Worm (Caenorhabditis elegans) whole organism, L4 larva: Measurements from ENCODE around the gene ttr-59.

ENCODE experiments used
- F37D6.2 ChIP-seq: sonication (generic microtip); optimal IDR thresholded peaks from 2 replicates; lab custom pipeline; 2016; ENCODE audit warnings: mild to moderate bottlenecking, missing genetic modification characterization, missing compliant biosample characterization
- F44E2.7 ChIP-seq: fragments of 200-800 bp; sonication (Bioruptor generic); IDR thresholded peaks from 2 replicates; pipeline ENCODE4 v2.1.2; 2022; ENCODE audit warnings: missing genetic modification characterization, missing compliant biosample characterization
- R02D3.7 ChIP-seq: fragments of 150-350 bp; sonication (generic microtip); optimal IDR thresholded peaks from 3 replicates; lab custom pipeline; 2014; ENCODE audit warnings: missing biosample characterization, missing genetic modification characterization
- T20F7.1 ChIP-seq: fragments of 200-800 bp; sonication (Bioruptor generic); optimal IDR thresholded peaks from 2 replicates; lab custom pipeline; 2018; ENCODE audit warnings: mild to moderate bottlenecking, missing genetic modification characterization, missing compliant biosample characterization
- ama-1 ChIP-seq: fragments of 150-350 bp; optimal IDR thresholded peaks from 2 replicates; lab custom pipeline; 2014; ENCODE audit warnings: inconsistent platforms, mixed read lengths
- attf-4 ChIP-seq: sonication (generic microtip); optimal IDR thresholded peaks from 3 replicates; lab custom pipeline; 2017; ENCODE audit warnings: missing biosample characterization, missing genetic modification characterization
- ceh-28 ChIP-seq: fragments of 150-350 bp; optimal IDR thresholded peaks from 2 replicates; lab custom pipeline; 2014; ENCODE audit warnings: missing biosample characterization, missing genetic modification reagents, missing genetic modification characterization
- ceh-32 ChIP-seq: sonication (generic microtip); optimal IDR thresholded peaks from 2 replicates; lab custom pipeline; 2016; ENCODE audit warnings: mild to moderate bottlenecking, missing genetic modification characterization, missing compliant biosample characterization; ENCODE audit not compliant: poor library complexity
- ceh-62 ChIP-seq: sonication (generic microtip); optimal IDR thresholded peaks from 2 replicates; lab custom pipeline; 2017; ENCODE audit warnings: missing biosample characterization, missing genetic modification characterization
- ces-1 ChIP-seq: fragments of 150-350 bp; sonication (generic microtip); optimal IDR thresholded peaks from 4 replicates; lab custom pipeline; 2014; ENCODE audit warnings: missing biosample characterization, missing genetic modification reagents, missing genetic modification characterization
- cey-2 ChIP-seq: sonication (generic microtip); optimal IDR thresholded peaks from 3 replicates; lab custom pipeline; 2017; ENCODE audit warnings: missing genetic modification characterization, mild to moderate bottlenecking, missing compliant biosample characterization, antibody characterized with exemption, borderline replicate concordance; ENCODE audit not compliant: insufficient read depth
- daf-12 ChIP-seq: fragments of 150-350 bp; optimal IDR thresholded peaks from 2 replicates; lab custom pipeline; 2014; ENCODE audit warnings: missing biosample characterization, missing genetic modification reagents, missing genetic modification characterization
- daf-16 ChIP-seq, 3 experiments: sonication (generic microtip); optimal IDR thresholded peaks; 2 replicates each; lab custom pipeline; 2016 to 2017; ENCODE audit warnings: missing genetic modification characterization in 3 of 3, missing genetic modification reagents in 3 of 3, mild to moderate bottlenecking in 2 of 3, missing compliant biosample characterization in 2 of 3, missing biosample characterization in 1 of 3, moderate library complexity in 1 of 3
- daf-19 ChIP-seq: fragments of 200-800 bp; sonication (Bioruptor generic); conservative IDR thresholded peaks from 2 replicates; pipeline ENCODE4 v1.3.6; 2022; ENCODE audit warnings: missing genetic modification characterization, missing compliant biosample characterization
- dpl-1 ChIP-seq: fragments of 150-350 bp; optimal IDR thresholded peaks from 2 replicates; lab custom pipeline; 2014; ENCODE audit warnings: missing biosample characterization, missing genetic modification reagents, missing genetic modification characterization
- egl-27 ChIP-seq: sonication (generic microtip); optimal IDR thresholded peaks from 3 replicates; lab custom pipeline; 2017; ENCODE audit warnings: missing biosample characterization, missing genetic modification reagents, missing genetic modification characterization
- egl-43 ChIP-seq: fragments of 200-800 bp; sonication (Bioruptor generic); IDR thresholded peaks from 2 replicates; pipeline ENCODE4 v1.3.6; 2022; ENCODE audit warnings: missing genetic modification reagents, missing genetic modification characterization, missing compliant biosample characterization
- fkh-10 ChIP-seq: fragments of 150-350 bp; optimal IDR thresholded peaks from 2 replicates; lab custom pipeline; 2014; ENCODE audit warnings: missing biosample characterization, missing genetic modification reagents, missing genetic modification characterization
- hif-1 ChIP-seq, 2 experiments: sonication (generic microtip); optimal IDR thresholded peaks; 2 replicates each; lab custom pipeline; 2016 to 2017; ENCODE audit warnings: missing compliant biosample characterization in 2 of 2, missing genetic modification characterization in 2 of 2, missing genetic modification reagents in 2 of 2, missing genotype in 2 of 2, mild to moderate bottlenecking in 1 of 2
- hmg-1.1 ChIP-seq: fragments of 200-800 bp; sonication (Bioruptor generic); IDR thresholded peaks from 2 replicates; pipeline ENCODE4 v1.3.6; 2022; ENCODE audit warnings: missing genetic modification reagents, missing genetic modification characterization, missing compliant biosample characterization
- lin-13 ChIP-seq: fragments of 150-350 bp; optimal IDR thresholded peaks from 2 replicates; lab custom pipeline; 2014; ENCODE audit warnings: missing biosample characterization, missing genetic modification reagents, missing genetic modification characterization
- lin-29 ChIP-seq: fragments of 200-800 bp; sonication (Bioruptor generic); IDR thresholded peaks from 2 replicates; pipeline ENCODE4 v1.3.6; 2022; ENCODE audit warnings: missing genetic modification reagents, missing genetic modification characterization, missing compliant biosample characterization
- lin-39 ChIP-seq: fragments of 150-350 bp; optimal IDR thresholded peaks from 2 replicates; lab custom pipeline; 2014; ENCODE audit warnings: missing biosample characterization, missing genetic modification reagents, missing genetic modification characterization
- lsy-2 ChIP-seq, 2 experiments: fragments of 150-350 bp in 1 of 2; sonication (generic microtip) in 1 of 2; optimal IDR thresholded peaks; 2 replicates each; lab custom pipeline; 2014 to 2017; ENCODE audit warnings: missing biosample characterization in 2 of 2, missing genetic modification characterization in 2 of 2
- madf-9 ChIP-seq: fragments of 200-800 bp; sonication (Bioruptor generic); conservative IDR thresholded peaks from 2 replicates; pipeline ENCODE4 v1.3.6; 2022; ENCODE audit warnings: missing genetic modification reagents, missing genetic modification characterization, missing compliant biosample characterization
- mdl-1 ChIP-seq, 2 experiments: fragments of 150-350 bp in 1 of 2; sonication (generic microtip) in 1 of 2; optimal IDR thresholded peaks; 2 replicates each; lab custom pipeline; 2014 to 2017; ENCODE audit warnings: missing biosample characterization in 2 of 2, missing genetic modification characterization in 2 of 2
- mxl-2 ChIP-seq: fragments of 200-800 bp; sonication (Bioruptor generic); conservative IDR thresholded peaks from 2 replicates; pipeline ENCODE4 v1.3.6; 2022; ENCODE audit warnings: missing genetic modification reagents, missing genetic modification characterization, missing compliant biosample characterization
- nhr-10 ChIP-seq: fragments of 150-350 bp; optimal IDR thresholded peaks from 2 replicates; lab custom pipeline; 2014; ENCODE audit warnings: missing biosample characterization, missing genetic modification characterization
- nhr-111 ChIP-seq: fragments of 200-800 bp; sonication (Bioruptor generic); optimal IDR thresholded peaks from 2 replicates; lab custom pipeline; 2018; ENCODE audit warnings: mild to moderate bottlenecking, missing genetic modification characterization, missing compliant biosample characterization
- nhr-237 ChIP-seq: sonication (generic microtip); optimal IDR thresholded peaks from 2 replicates; lab custom pipeline; 2017; ENCODE audit warnings: missing biosample characterization, missing genetic modification characterization
- nhr-25 ChIP-seq: sonication (generic microtip); optimal IDR thresholded peaks from 2 replicates; lab custom pipeline; 2017; ENCODE audit warnings: missing genetic modification characterization, mild to moderate bottlenecking, missing compliant biosample characterization, antibody characterized with exemption, moderate library complexity, borderline replicate concordance; ENCODE audit not compliant: insufficient read depth
- nhr-41 ChIP-seq: fragments of 200-800 bp; sonication (Bioruptor generic); IDR thresholded peaks from 2 replicates; pipeline ENCODE4 v1.3.6; 2022; ENCODE audit warnings: missing genetic modification reagents, missing genetic modification characterization, missing compliant biosample characterization
- nhr-42 ChIP-seq: fragments of 200-800 bp; sonication (Bioruptor generic); IDR thresholded peaks from 2 replicates; pipeline ENCODE4 v1.3.6; 2022; ENCODE audit warnings: missing genetic modification characterization, missing compliant biosample characterization
- nhr-76 ChIP-seq: fragments of 150-350 bp; optimal IDR thresholded peaks from 2 replicates; lab custom pipeline; 2014; ENCODE audit warnings: missing biosample characterization, missing genetic modification characterization
- pha-4 ChIP-seq, 2 experiments: fragments of 150-350 bp in 1 of 2; fragments of 200-800 bp in 1 of 2; sonication (Bioruptor generic) in 1 of 2; IDR thresholded peaks in 1 of 2; optimal IDR thresholded peaks in 1 of 2; 2 replicates each; pipeline versions ENCODE4 v1.3.6 to Lab custom; 2014 to 2022; ENCODE audit warnings: missing genetic modification characterization in 2 of 2, missing genetic modification reagents in 2 of 2, missing biosample characterization in 1 of 2, missing compliant biosample characterization in 1 of 2
- pqm-1 ChIP-seq: sonication (generic microtip); optimal IDR thresholded peaks from 2 replicates; lab custom pipeline; 2017; ENCODE audit warnings: missing biosample characterization, missing genetic modification characterization
- sdz-12 ChIP-seq: fragments of 200-800 bp; sonication (Bioruptor generic); optimal IDR thresholded peaks from 2 replicates; lab custom pipeline; 2018; ENCODE audit warnings: mild to moderate bottlenecking, missing genetic modification characterization, missing compliant biosample characterization
- set-16 ChIP-seq: fragments of 200-800 bp; sonication (Bioruptor generic); IDR thresholded peaks from 2 replicates; pipeline ENCODE4 v1.3.6; 2022; ENCODE audit warnings: missing genetic modification reagents, missing genetic modification characterization, missing compliant biosample characterization
- snpc-1.2 ChIP-seq: fragments of 200-800 bp; sonication (Bioruptor generic); IDR thresholded peaks from 2 replicates; pipeline ENCODE4 v1.3.6; 2022; ENCODE audit warnings: missing genetic modification reagents, missing genetic modification characterization, missing compliant biosample characterization
- spr-1 ChIP-seq: sonication (generic microtip); optimal IDR thresholded peaks from 2 replicates; lab custom pipeline; 2016; ENCODE audit warnings: mild to moderate bottlenecking, missing genetic modification characterization, missing compliant biosample characterization
- spr-3 ChIP-seq: fragments of 200-800 bp; sonication (Bioruptor generic); optimal IDR thresholded peaks from 2 replicates; lab custom pipeline; 2018; ENCODE audit warnings: mild to moderate bottlenecking, missing genetic modification characterization, missing compliant biosample characterization
- tag-97 ChIP-seq: fragments of 200-800 bp; sonication (Bioruptor generic); IDR thresholded peaks from 2 replicates; pipeline ENCODE4 v1.3.6; 2022; ENCODE audit warnings: missing genetic modification characterization, missing compliant biosample characterization
- unc-62 ChIP-seq, 3 experiments: fragments of 150-350 bp in 1 of 3; sonication (generic microtip); optimal IDR thresholded peaks in 2 of 3; peaks in 1 of 3; 1 replicate in 1 of 3; 2 replicates in 2 of 3; lab custom pipeline; 2014 to 2017; ENCODE audit warnings: missing biosample characterization in 3 of 3, missing genetic modification characterization in 3 of 3, missing genetic modification reagents in 3 of 3, missing genotype in 1 of 3
- vab-7 ChIP-seq: fragments of 200-800 bp; sonication (Bioruptor generic); IDR thresholded peaks from 2 replicates; pipeline ENCODE4 v1.3.6; 2022; ENCODE audit warnings: missing genetic modification reagents, missing genetic modification characterization, missing compliant biosample characterization
- zfp-2 ChIP-seq: sonication (generic microtip); optimal IDR thresholded peaks from 2 replicates; lab custom pipeline; 2016; ENCODE audit warnings: mild to moderate bottlenecking, missing genetic modification characterization, missing compliant biosample characterization
- zfp-3 ChIP-seq: fragments of 200-800 bp; sonication (Bioruptor generic); conservative IDR thresholded peaks from 2 replicates; pipeline ENCODE4 v1.3.6; 2022; ENCODE audit warnings: missing genetic modification reagents, missing genetic modification characterization, missing compliant biosample characterization
- ztf-11 ChIP-seq: fragments of 150-350 bp; optimal IDR thresholded peaks from 2 replicates; lab custom pipeline; 2014; ENCODE audit warnings: missing biosample characterization, missing genetic modification characterization
- ztf-7 ChIP-seq: fragments of 150-350 bp; optimal IDR thresholded peaks from 2 replicates; lab custom pipeline; 2014; ENCODE audit warnings: missing biosample characterization, missing genetic modification characterization

The ttr-59 gene

DNA sequence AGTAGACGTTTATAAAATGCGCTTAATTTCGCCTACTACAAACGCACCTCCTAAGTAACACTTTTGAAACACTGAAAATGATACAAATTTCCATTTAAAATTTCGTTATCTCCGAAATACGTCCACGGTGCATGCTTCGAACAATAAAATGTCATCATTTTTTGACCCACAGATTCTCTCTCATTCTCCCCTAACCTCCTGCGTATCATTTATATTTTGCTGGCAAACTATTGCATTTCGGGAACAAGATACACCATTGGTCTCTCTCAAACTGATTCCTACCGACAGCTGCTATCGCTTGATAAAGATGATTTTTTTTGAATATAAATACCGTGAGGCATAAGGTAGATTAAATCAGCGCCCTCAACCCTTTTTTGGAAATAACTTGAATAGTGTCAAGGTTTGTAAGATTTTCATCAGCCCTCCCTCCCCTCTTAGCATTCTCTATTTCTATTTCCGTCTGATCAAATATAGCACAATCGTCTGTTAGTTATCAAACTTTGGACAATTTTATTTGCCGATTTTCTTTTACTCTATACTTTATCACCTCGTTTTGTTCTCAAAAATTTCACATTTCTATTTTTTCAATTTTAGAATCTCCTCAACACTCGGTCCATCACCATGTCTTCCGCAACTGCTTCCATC lies 11.4 kb downstream of the ttr-59 start, which contains the start of gene C07D8.6 (continued):
- no peak for TF ChIP-seq ztf-11 (tag; lab: Kevin White, UChicago)
- TF ChIP-seq R02D3.7 (tag; lab: Kevin White, UChicago) = no peak
- TF ChIP-seq nhr-76 (tag; lab: Kevin White, UChicago) = no peak
- no peak for TF ChIP-seq spr-3 (GFP tag; lab: Kevin White, UChicago)
- no peak for TF ChIP-seq tag-97 (GFP tag; lab: Robert Waterston, UW)
- no peak for TF ChIP-seq lin-29 (GFP tag; lab: Robert Waterston, UW)
- no peak for TF ChIP-seq nhr-111 (GFP tag; lab: Kevin White, UChicago)
- TF ChIP-seq nhr-10 (tag; lab: Kevin White, UChicago) = no peak
- no peak for TF ChIP-seq egl-27
- no peak for TF ChIP-seq vab-7
- TF ChIP-seq F37D6.2 (tag; lab: Kevin White, UChicago) = no peak
- peak in 1 of 2 experiments; percentile 60 for TF ChIP-seq daf-16 (GFP tag; optimal IDR thresholded peaks at IDR 0.05; lab: Kevin White, UChicago)
- peak; percentile 87 for TF ChIP-seq daf-16 (tag; optimal IDR thresholded peaks at IDR 0.05; lab: Kevin White, UChicago)
- TF ChIP-seq daf-12 = no peak
- TF ChIP-seq cey-2 (tag; lab: Kevin White, UChicago) = no peak
- no peak for TF ChIP-seq snpc-1.2 (GFP tag; lab: Robert Waterston, UW)
- TF ChIP-seq unc-62 (GFP tag; optimal IDR thresholded peaks at IDR 0.05 in 1 of 2; lab: Kevin White, UChicago) = peak in 1 of 2 experiments; percentile 28
- no peak for TF ChIP-seq unc-62 (tag; optimal IDR thresholded peaks at IDR 0.05; lab: Kevin White, UChicago)
- no peak for TF ChIP-seq mxl-2 (GFP tag; lab: Robert Waterston, UW)
- TF ChIP-seq F44E2.7 (GFP tag; lab: Robert Waterston, UW) = no peak
- peak; percentile 36; the same call in 1 of the 2 replicates for TF ChIP-seq nhr-41
- TF ChIP-seq ceh-62 (tag; lab: Kevin White, UChicago) = no peak
- TF ChIP-seq egl-43 (GFP tag; lab: Robert Waterston, UW) = no peak
- no peak for TF ChIP-seq ces-1 (GFP tag; lab: Kevin White, UChicago)
- TF ChIP-seq pha-4 (GFP tag; IDR thresholded peaks at IDR 0.05; lab: Robert Waterston, UW) = no peak
- no peak for TF ChIP-seq pha-4 (tag; optimal IDR thresholded peaks at IDR 0.05; lab: Kevin White, UChicago)
- no peak for TF ChIP-seq ama-1 (lab: Kevin White, UChicago)
- TF ChIP-seq ceh-32 (tag; lab: Kevin White, UChicago) = no peak
- no peak for TF ChIP-seq zfp-3 (GFP tag; lab: Robert Waterston, UW)
- TF ChIP-seq zfp-2 (tag; lab: Kevin White, UChicago) = no peak
- no peak for TF ChIP-seq set-16
- TF ChIP-seq nhr-42 (GFP tag; lab: Robert Waterston, UW) = no peak
- no peak for TF ChIP-seq nhr-237 (tag; lab: Kevin White, UChicago)
- TF ChIP-seq madf-9 (GFP tag; lab: Robert Waterston, UW) = no peak
- TF ChIP-seq nhr-25 (tag; lab: Kevin White, UChicago) = no peak
- no peak for TF ChIP-seq fkh-10
- no peak for TF ChIP-seq spr-1 (tag; lab: Kevin White, UChicago)
- TF ChIP-seq sdz-12 (GFP tag; lab: Kevin White, UChicago) = no peak
- TF ChIP-seq lsy-2 (tag; optimal IDR thresholded peaks at IDR 0.05; lab: Kevin White, UChicago) = peak in 1 of 2 experiments; percentile 52
- peak; percentile 95 for TF ChIP-seq pqm-1 (tag; lab: Kevin White, UChicago)
- TF ChIP-seq hmg-1.1 (GFP tag; lab: Robert Waterston, UW) = no peak
- TF ChIP-seq mdl-1 (tag; optimal IDR thresholded peaks at IDR 0.05; lab: Kevin White, UChicago) = peak in 1 of 2 experiments; percentile 50
- TF ChIP-seq lin-13 (GFP tag; lab: Kevin White, UChicago) = no peak
- no peak for TF ChIP-seq daf-19 (GFP tag; lab: Robert Waterston, UW)
- TF ChIP-seq T20F7.1 = no peak
- TF ChIP-seq ceh-28 = no peak
- TF ChIP-seq lin-39 (tag; lab: Kevin White, UChicago) = no peak
- TF ChIP-seq dpl-1 (GFP tag; lab: Kevin White, UChicago) = no peak
- no peak for TF ChIP-seq hif-1 (tag; optimal IDR thresholded peaks at IDR 0.05; lab: Kevin White, UChicago)
- TF ChIP-seq attf-4 (tag; lab: Kevin White, UChicago) = no peak
- TF ChIP-seq ztf-7 (tag; lab: Kevin White, UChicago) = no peak
